Fruit fly (Drosophila melanogaster) whole organism, wandering third instar larva: ENCODE measurements around the gene CadN2.

Experiments
- Abd-B ChIP-seq: fragments of >200 bp; optimal IDR thresholded peaks from 2 replicates; lab custom pipeline; 2017; ENCODE audit warnings: missing biosample characterization, missing genetic modification characterization
- GATAd ChIP-seq: sonication (Bioruptor generic); optimal IDR thresholded peaks from 2 replicates; lab custom pipeline; 2016; ENCODE audit warnings: missing biosample characterization, missing genetic modification characterization
- HLH106 ChIP-seq: fragments of 200-800 bp; optimal IDR thresholded peaks from 3 replicates; lab custom pipeline; 2019; ENCODE audit warnings: missing biosample characterization, mild to moderate bottlenecking, missing genetic modification characterization, moderate library complexity
- Hnf4 ChIP-seq: fragments of 200-800 bp; sonication (Bioruptor generic); optimal IDR thresholded peaks from 2 replicates; lab custom pipeline; 2016; ENCODE audit warnings: missing biosample characterization, mild to moderate bottlenecking, missing genetic modification characterization
- Hr78 ChIP-seq: fragments of >200 bp; optimal IDR thresholded peaks from 2 replicates; lab custom pipeline; 2017; ENCODE audit warnings: missing biosample characterization, missing genetic modification characterization
- Hr83 ChIP-seq: fragments of 200-300 bp; sonication (Bioruptor generic); optimal IDR thresholded peaks from 2 replicates; lab custom pipeline; 2016; ENCODE audit warnings: missing biosample characterization, mild to moderate bottlenecking, missing genetic modification characterization, moderate library complexity; ENCODE audit not compliant: poor library complexity, severe bottlenecking
- Jra ChIP-seq: sonication (Bioruptor generic); optimal IDR thresholded peaks from 2 replicates; lab custom pipeline; 2016; ENCODE audit warnings: missing biosample characterization, missing genetic modification characterization
- OdsH ChIP-seq: fragments of 200-800 bp; sonication (Bioruptor generic); optimal IDR thresholded peaks from 2 replicates; lab custom pipeline; 2016; ENCODE audit warnings: missing biosample characterization, mild to moderate bottlenecking, missing genetic modification characterization
- dsf ChIP-seq: sonication (Bioruptor generic); optimal IDR thresholded peaks from 2 replicates; lab custom pipeline; 2016; ENCODE audit warnings: missing biosample characterization, missing genetic modification characterization, borderline replicate concordance
- h ChIP-seq: fragments of 200-800 bp; sonication (Bioruptor generic); optimal IDR thresholded peaks from 3 replicates; lab custom pipeline; 2016; ENCODE audit warnings: missing biosample characterization, mild to moderate bottlenecking, missing genetic modification characterization
- lola ChIP-seq: fragments of >200 bp; optimal IDR thresholded peaks from 2 replicates; lab custom pipeline; 2017; ENCODE audit warnings: missing biosample characterization, missing genetic modification characterization
- pan ChIP-seq: fragments of >200 bp; optimal IDR thresholded peaks from 2 replicates; lab custom pipeline; 2017
- usp ChIP-seq: fragments of >200 bp; optimal IDR thresholded peaks from 2 replicates; lab custom pipeline; 2017; ENCODE audit warnings: missing biosample characterization, missing genetic modification characterization

dm6 chr2L:17803117-17803516, 71.9 kb downstream of the CadN2 start:
- TF ChIP-seq dsf (GFP tag; lab: Kevin White, UChicago) (no peak), Hr83 (GFP tag; lab: Kevin White, UChicago) (no peak), GATAd (no peak), h (GFP tag; lab: Kevin White, UChicago) (no peak), usp (GFP tag; lab: Kevin White, UChicago) (no peak), Hr78 (no peak), lola (GFP tag; lab: Kevin White, UChicago) (no peak), Abd-B (GFP tag; lab: Kevin White, UChicago) (no peak), HLH106 (tag; lab: Kevin White, UChicago) (no peak), Hnf4 (GFP tag; lab: Kevin White, UChicago) (no peak), OdsH (GFP tag; lab: Kevin White, UChicago) (no peak), pan (lab: Kevin White, UChicago) (no peak), Jra (GFP tag; lab: Kevin White, UChicago) (no peak)
